Worm (Caenorhabditis elegans): Measurements from ENCODE around the gene Y66A7A.9.
"Not testable (repeated sequence)": the region's sequence is repeated elsewhere in the genome, so short reads cannot be mapped to it uniquely, and the experiment has no call there.

DNA sequence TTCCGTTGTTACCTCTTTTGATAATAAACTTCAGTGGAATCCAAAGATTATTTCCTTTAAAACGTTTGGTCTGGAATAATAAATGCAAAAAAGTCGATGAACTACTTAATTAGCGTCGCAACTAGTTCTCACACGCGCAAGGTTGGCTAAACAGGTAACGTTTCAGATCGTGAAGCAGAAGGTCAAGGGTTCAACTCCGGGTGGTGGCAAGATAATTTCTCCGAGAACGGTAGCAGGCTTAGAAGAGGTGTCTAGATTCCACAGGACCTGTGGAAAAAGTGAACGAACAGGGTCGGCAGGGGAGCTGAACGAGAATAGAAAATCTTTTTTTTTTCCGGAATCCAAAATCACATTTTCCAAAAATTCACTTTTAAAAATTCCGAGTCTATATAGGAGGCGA, 3.3 kb downstream of the Y66A7A.9 start:
- not testable (repeated sequence) for TF ChIP-seq let-607 (tag; optimal IDR thresholded peaks at IDR 0.05); pbrm-1 (GFP tag; IDR thresholded peaks at IDR 0.05); him-1 (tag; optimal IDR thresholded peaks at IDR 0.05); sdz-38 (tag; optimal IDR thresholded peaks at IDR 0.05); K12H6.12 (tag; optimal IDR thresholded peaks at IDR 0.05); zim-3 (tag; optimal IDR thresholded peaks at IDR 0.05); ama-1 (optimal IDR thresholded peaks at IDR 0.05); ama-1 (GFP tag; optimal IDR thresholded peaks at IDR 0.05); cebp-2 (GFP tag; IDR thresholded peaks at IDR 0.05); unc-62 (GFP tag; optimal IDR thresholded peaks at IDR 0.05); F57A8.1 (GFP tag; optimal IDR thresholded peaks at IDR 0.05); rcor-1 (GFP tag; IDR thresholded peaks at IDR 0.05); bed-1 (GFP tag; IDR thresholded peaks at IDR 0.05); madf-8 (GFP tag; conservative IDR thresholded peaks at IDR 0.05); pha-4 (tag; optimal IDR thresholded peaks at IDR 0.05)

All from whole organism, young adult.